Fruit fly (Drosophila melanogaster) whole organism, pupa: Measurements from ENCODE around the gene Ppi1.

Experiments used
- CG10348 ChIP-seq: fragments of 200-800 bp; sonication (Bioruptor generic); IDR thresholded peaks from 2 replicates; pipeline ENCODE4 v1.3.6; 2022; ENCODE audit warnings: missing biosample characterization, missing genetic modification characterization
- CG12605 ChIP-seq: fragments of 200-800 bp; sonication (Bioruptor generic); IDR thresholded peaks from 2 replicates; pipeline ENCODE4 v1.3.6; 2022; ENCODE audit warnings: missing biosample characterization, missing genetic modification characterization
- CG14655 ChIP-seq: fragments of 200-800 bp; sonication (Bioruptor generic); optimal IDR thresholded peaks from 3 replicates; lab custom pipeline; 2017; ENCODE audit warnings: mild to moderate bottlenecking, missing biosample characterization, missing genetic modification reagents, missing genetic modification characterization
- CG15710 ChIP-seq: fragments of 200-800 bp; sonication (Bioruptor generic); optimal IDR thresholded peaks from 2 replicates; lab custom pipeline; 2018; ENCODE audit warnings: missing biosample characterization, mild to moderate bottlenecking, missing genetic modification characterization, moderate library complexity
- CG17806 ChIP-seq: fragments of 200-800 bp; sonication (Bioruptor generic); optimal IDR thresholded peaks from 2 replicates; lab custom pipeline; 2018; ENCODE audit warnings: missing biosample characterization, mild to moderate bottlenecking, missing genetic modification characterization, moderate library complexity
- CG32121 ChIP-seq: fragments of 200-800 bp; sonication (Bioruptor generic); IDR thresholded peaks from 2 replicates; pipeline ENCODE4 v1.3.6; 2022; ENCODE audit warnings: missing biosample characterization, missing genetic modification characterization
- CG34367 ChIP-seq: fragments of 200-800 bp; sonication (Bioruptor generic); optimal IDR thresholded peaks from 2 replicates; lab custom pipeline; 2018; ENCODE audit warnings: missing biosample characterization, mild to moderate bottlenecking, missing genetic modification characterization
- CG4496 ChIP-seq: fragments of 200-800 bp; sonication (Bioruptor generic); IDR thresholded peaks from 3 replicates; pipeline ENCODE4 v1.3.6; 2022; ENCODE audit warnings: missing biosample characterization, missing genetic modification characterization
- CG8159 ChIP-seq: fragments of 200-800 bp; sonication (Bioruptor generic); optimal IDR thresholded peaks from 3 replicates; lab custom pipeline; 2018; ENCODE audit warnings: missing biosample characterization, mild to moderate bottlenecking, missing genetic modification characterization, moderate library complexity
- CG8301 ChIP-seq: fragments of 200-800 bp; sonication (Bioruptor generic); optimal IDR thresholded peaks from 2 replicates; lab custom pipeline; 2018; ENCODE audit warnings: missing biosample characterization, mild to moderate bottlenecking, missing genetic modification characterization
- CG9948 ChIP-seq: fragments of 200-800 bp; sonication (Bioruptor generic); optimal IDR thresholded peaks from 2 replicates; lab custom pipeline; 2018; ENCODE audit warnings: missing biosample characterization, mild to moderate bottlenecking, missing genetic modification characterization, moderate library complexity
- D1 ChIP-seq: fragments of 200-800 bp; sonication (Bioruptor generic); optimal IDR thresholded peaks from 2 replicates; lab custom pipeline; 2018; ENCODE audit warnings: missing biosample characterization, mild to moderate bottlenecking, missing genetic modification characterization, moderate library complexity
- EcR ChIP-seq: fragments of 200-800 bp; sonication (Bioruptor generic); optimal IDR thresholded peaks from 3 replicates; lab custom pipeline; 2019; ENCODE audit warnings: missing biosample characterization, missing genetic modification characterization, mild to moderate bottlenecking, moderate library complexity, missing genetic modification reagents
- Ets98B ChIP-seq: fragments of 200-800 bp; sonication (Bioruptor generic); IDR thresholded peaks from 2 replicates; pipeline ENCODE4 v1.3.6; 2022; ENCODE audit warnings: missing biosample characterization, missing genetic modification characterization
- Pif1A ChIP-seq: fragments of 200-800 bp; sonication (Bioruptor generic); optimal IDR thresholded peaks from 3 replicates; lab custom pipeline; 2016; ENCODE audit warnings: missing biosample characterization, missing genetic modification characterization
- Pif1B ChIP-seq: fragments of 200-800 bp; sonication (Bioruptor generic); optimal IDR thresholded peaks from 3 replicates; lab custom pipeline; 2016; ENCODE audit warnings: missing biosample characterization, missing genetic modification characterization
- Snoo ChIP-seq: fragments of 200-800 bp; sonication (Bioruptor generic); optimal IDR thresholded peaks from 3 replicates; lab custom pipeline; 2017; ENCODE audit warnings: missing biosample characterization, mild to moderate bottlenecking, missing genetic modification characterization, inconsistent platforms
- fd96Ca ChIP-seq: fragments of 200-800 bp; sonication (Bioruptor generic); IDR thresholded peaks from 3 replicates; pipeline ENCODE4 v1.3.6; 2022; ENCODE audit warnings: missing biosample characterization, missing genetic modification characterization

Ppi1 gene

DNA sequence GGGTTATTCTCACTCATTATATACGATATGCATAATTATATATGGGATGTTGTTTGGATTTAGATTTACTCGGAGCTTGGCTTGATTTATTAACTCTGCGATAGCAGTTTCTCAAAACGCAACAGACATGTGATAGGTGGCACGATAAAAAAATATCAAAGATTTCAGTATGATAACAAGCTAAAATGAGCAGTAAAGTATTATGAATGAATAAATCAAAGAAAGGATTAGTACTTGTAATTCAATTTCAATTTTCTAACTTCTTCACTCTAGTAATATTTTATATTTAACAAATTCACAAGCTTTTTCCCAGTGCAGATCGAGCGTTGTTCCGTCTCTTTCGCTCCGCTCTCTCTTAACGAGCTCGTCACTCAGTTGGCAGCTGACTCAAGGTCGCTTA, 44.8 kb downstream of the Ppi1 start:
- TF ChIP-seq CG10348 (GFP tag; lab: Robert Waterston, UW) (no peak), CG14655 (GFP tag; lab: Kevin White, UChicago) (no peak), CG8159 (no peak), Pif1B (GFP tag; lab: Kevin White, UChicago) (no peak)
- TF ChIP-seq, all 21 proteins: peak for 0

DNA sequence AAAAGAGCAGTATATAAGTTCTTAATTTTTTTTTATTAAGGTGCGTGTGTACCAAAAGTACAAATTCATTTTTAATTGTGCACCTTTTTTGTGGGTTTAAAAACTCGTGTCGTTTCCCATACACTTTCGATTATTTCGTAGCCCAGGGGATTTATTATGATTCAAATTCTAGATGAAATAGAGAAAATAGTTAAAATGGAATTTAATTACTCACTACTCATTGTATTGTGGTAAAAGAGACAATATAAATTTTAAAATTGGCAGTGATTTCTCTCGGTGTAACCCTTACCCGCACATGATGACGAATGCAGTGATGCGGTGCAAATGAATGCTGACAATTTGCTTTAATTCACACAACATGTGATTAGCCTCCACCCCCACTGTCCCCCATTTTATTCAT, 45.7 kb downstream of the Ppi1 start:
- no peak for TF ChIP-seq CG17806 (tag; lab: Kevin White, UChicago)
- peak; percentile 23 for TF ChIP-seq CG8159
- no peak for TF ChIP-seq CG9948 (tag; lab: Kevin White, UChicago)
- TF ChIP-seq Pif1A (GFP tag; lab: Kevin White, UChicago) = peak; percentile 13

DNA sequence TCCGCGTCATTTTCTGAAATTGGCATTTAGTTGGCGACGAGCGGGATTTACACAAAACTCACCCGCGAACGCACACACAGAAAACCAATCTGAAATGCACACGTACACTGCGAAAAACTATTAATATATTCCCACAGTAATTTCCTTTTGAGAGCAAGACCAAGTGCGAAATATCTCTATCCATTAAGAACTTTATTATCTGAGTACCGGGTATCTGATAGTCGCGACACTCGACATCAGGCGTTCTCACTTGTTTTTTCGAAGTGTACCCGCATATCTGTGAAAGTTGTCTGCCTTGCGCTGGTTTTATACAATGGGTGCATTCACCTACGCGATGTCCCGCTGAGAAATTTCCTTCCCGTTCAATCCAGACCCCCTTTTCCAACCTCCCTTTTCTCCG, 52.8 kb downstream of the Ppi1 start:
- TF ChIP-seq EcR (peak; percentile 53), CG34367 (tag; lab: Kevin White, UChicago) (peak; percentile 53), CG9948 (tag; lab: Kevin White, UChicago) (peak; percentile 56), CG32121 (GFP tag; lab: Robert Waterston, UW) (no peak), CG17806 (tag; lab: Kevin White, UChicago) (peak; percentile 51), fd96Ca (GFP tag; lab: Robert Waterston, UW) (peak; percentile 82), CG15710 (tag; lab: Kevin White, UChicago) (peak; percentile 66), CG8301 (peak; percentile 69), CG14655 (GFP tag; lab: Kevin White, UChicago) (peak; percentile 72), Snoo (tag; lab: Kevin White, UChicago) (peak; percentile 56), CG10348 (GFP tag; lab: Robert Waterston, UW) (no peak; the same call in 1 of the 2 replicates), Ets98B (GFP tag; lab: Robert Waterston, UW) (peak; percentile 52), CG12605 (GFP tag; lab: Robert Waterston, UW) (no peak), CG8159 (peak; percentile 57), CG4496 (GFP tag; lab: Robert Waterston, UW) (peak; percentile 63; the same call in 1 of the 3 replicates), D1 (tag; lab: Kevin White, UChicago) (no peak), Pif1A (GFP tag; lab: Kevin White, UChicago) (peak; percentile 17)
